Worm (Caenorhabditis elegans) whole organism, L4 larva: Measurements from ENCODE around the gene C07B5.8.

Source experiments
- ama-1 ChIP-seq: fragments of 150-350 bp; optimal IDR thresholded peaks from 2 replicates; lab custom pipeline; 2014; ENCODE audit warnings: inconsistent platforms, mixed read lengths
- ceh-82 ChIP-seq: sonication (generic microtip); optimal IDR thresholded peaks from 2 replicates; lab custom pipeline; 2017; ENCODE audit warnings: missing biosample characterization, missing genetic modification characterization
- daf-16 ChIP-seq, 3 experiments: sonication (generic microtip); optimal IDR thresholded peaks; 2 replicates each; lab custom pipeline; 2016 to 2017; ENCODE audit warnings: missing genetic modification characterization in 3 of 3, missing genetic modification reagents in 3 of 3, mild to moderate bottlenecking in 2 of 3, missing compliant biosample characterization in 2 of 3, missing biosample characterization in 1 of 3, moderate library complexity in 1 of 3
- dpl-1 ChIP-seq: fragments of 150-350 bp; optimal IDR thresholded peaks from 2 replicates; lab custom pipeline; 2014; ENCODE audit warnings: missing biosample characterization, missing genetic modification reagents, missing genetic modification characterization
- lin-13 ChIP-seq: fragments of 150-350 bp; optimal IDR thresholded peaks from 2 replicates; lab custom pipeline; 2014; ENCODE audit warnings: missing biosample characterization, missing genetic modification reagents, missing genetic modification characterization
- mdt-29 ChIP-seq: fragments of 200-800 bp; sonication (Bioruptor generic); IDR thresholded peaks from 2 replicates; pipeline ENCODE4 v1.3.6; 2022; ENCODE audit warnings: missing genetic modification reagents, missing genetic modification characterization, missing compliant biosample characterization
- mep-1 ChIP-seq: fragments of 150-350 bp; sonication (generic microtip); optimal IDR thresholded peaks from 3 replicates; lab custom pipeline; 2014; ENCODE audit warnings: missing biosample characterization, missing genetic modification characterization
- nhr-28 ChIP-seq: fragments of 150-350 bp; optimal IDR thresholded peaks from 2 replicates; lab custom pipeline; 2014; ENCODE audit warnings: missing biosample characterization, missing genetic modification characterization
- skn-1 ChIP-seq: fragments of 150-350 bp; optimal IDR thresholded peaks from 2 replicates; lab custom pipeline; 2014; ENCODE audit warnings: missing biosample characterization, missing genetic modification characterization
- snpc-4 ChIP-seq: fragments of 150-350 bp; optimal IDR thresholded peaks from 2 replicates; lab custom pipeline; 2014; ENCODE audit warnings: missing biosample characterization, missing genetic modification characterization
- vab-7 ChIP-seq: fragments of 200-800 bp; sonication (Bioruptor generic); IDR thresholded peaks from 2 replicates; pipeline ENCODE4 v1.3.6; 2022; ENCODE audit warnings: missing genetic modification reagents, missing genetic modification characterization, missing compliant biosample characterization
- ztf-11 ChIP-seq: fragments of 150-350 bp; optimal IDR thresholded peaks from 2 replicates; lab custom pipeline; 2014; ENCODE audit warnings: missing biosample characterization, missing genetic modification characterization

ce11 chrX:9565881-9566280 lies 29.3 kb upstream of the C07B5.8 start, which contains the start of gene moc-5:
- TF ChIP-seq vab-7 (GFP tag; lab: Robert Waterston, UW), result no peak
- no peak for TF ChIP-seq nhr-28 (tag; lab: Kevin White, UChicago)
- no peak for TF ChIP-seq lin-13 (GFP tag; lab: Kevin White, UChicago)
- TF ChIP-seq snpc-4 (tag; lab: Kevin White, UChicago), result no peak
- no peak for TF ChIP-seq dpl-1 (GFP tag; lab: Kevin White, UChicago)
- TF ChIP-seq ceh-82 (tag; lab: Kevin White, UChicago), result no peak
- TF ChIP-seq ztf-11 (tag; lab: Kevin White, UChicago), result no peak
- TF ChIP-seq skn-1, result no peak
- no peak for TF ChIP-seq ama-1 (lab: Kevin White, UChicago)
- TF ChIP-seq mdt-29 (GFP tag; lab: Robert Waterston, UW), result no peak
- TF ChIP-seq daf-16 (GFP tag; optimal IDR thresholded peaks at IDR 0.05; lab: Kevin White, UChicago), result no peak
- no peak for TF ChIP-seq daf-16 (tag; optimal IDR thresholded peaks at IDR 0.05; lab: Kevin White, UChicago)
- TF ChIP-seq mep-1 (tag; lab: Kevin White, UChicago), result no peak
